Fruit fly (Drosophila melanogaster): Measurements from ENCODE around the gene GstT3.

dm6 chrX:20470701-20471100 lies 3.4 kb downstream of the GstT3 start:
- no peak for TF ChIP-seq Myc (optimal IDR thresholded peaks at IDR 0.05)
- TF ChIP-seq psq (optimal IDR thresholded peaks at IDR 0.05), result no peak
- TF ChIP-seq h (optimal IDR thresholded peaks at IDR 0.05), result no peak
- no peak for TF ChIP-seq insv (optimal IDR thresholded peaks at IDR 0.05)
- TF ChIP-seq ttk (optimal IDR thresholded peaks at IDR 0.05), result no peak
